Fruit fly (Drosophila melanogaster): Measurements from ENCODE around the gene Ir75b.

dm6 chr3L:17802107-17802506 is 17.9 kb downstream of the Ir75b start, which contains the start of gene NUCB1:
- TF ChIP-seq usp (GFP tag; optimal IDR thresholded peaks at IDR 0.05) = no peak
- TF ChIP-seq CG8478 (optimal IDR thresholded peaks at IDR 0.05) = no peak
- no peak for TF ChIP-seq psq (optimal IDR thresholded peaks at IDR 0.05)
- no peak for TF ChIP-seq Dll (optimal IDR thresholded peaks at IDR 0.05)
- TF ChIP-seq EcR (GFP tag; optimal IDR thresholded peaks at IDR 0.05) = no peak
- no peak for TF ChIP-seq pan (optimal IDR thresholded peaks at IDR 0.05)

All from whole organism.